Worm (Caenorhabditis elegans): ENCODE data around the gene fln-2.

ce11 chrX:9417326-9417725, 19.8 kb downstream of the fln-2 start:
- no peak for TF ChIP-seq sdz-38 (tag; optimal IDR thresholded peaks at IDR 0.05)
- no peak for TF ChIP-seq F52B5.7 (tag; optimal IDR thresholded peaks at IDR 0.05)

All from whole organism, young adult.